Fruit fly (Drosophila melanogaster): ENCODE data around the gene Hmt-1.

- TF ChIP-seq CTCF (optimal IDR thresholded peaks at IDR 0.05) (no peak), CG8478 (optimal IDR thresholded peaks at IDR 0.05) (no peak)
Observed at dm6 chr3R:15895978-15896377, 38.7 kb upstream of the Hmt-1 start, which contains the start of gene CG14877.

Data from S2 (cell line).